Worm (Caenorhabditis elegans): Measurements from ENCODE around the gene his-31.

Gene his-31

ce11 chrIV:8348073-8348472 lies 14.3 kb upstream of the his-31 start, which contains the start of gene F17E9.4 (continued):
- TF ChIP-seq lin-13 (GFP tag; optimal IDR thresholded peaks at IDR 0.05) (no peak), nhr-11 (tag; optimal IDR thresholded peaks at IDR 0.05) (no peak), nhr-12 (tag; optimal IDR thresholded peaks at IDR 0.05) (no peak), sup-37 (GFP tag; optimal IDR thresholded peaks at IDR 0.05) (no peak), lin-35 (GFP tag; optimal IDR thresholded peaks at IDR 0.05) (no peak), egl-27 (tag; optimal IDR thresholded peaks at IDR 0.05) (no peak)

ce11 chrIV:8347051-8347450 lies 13.3 kb upstream of the his-31 start, which contains the start of the genes F17E9.18 and F17E9.15:
F17E9.18 (minus strand) TSS chrIV:8347151.
F17E9.15 (plus strand) TSS chrIV:8347418.
- TF ChIP-seq unc-62 (GFP tag; optimal IDR thresholded peaks at IDR 0.05): no peak
- TF ChIP-seq pqm-1 (tag; optimal IDR thresholded peaks at IDR 0.05): no peak
- TF ChIP-seq snpc-4 (tag; optimal IDR thresholded peaks at IDR 0.05): no peak
- no peak for TF ChIP-seq jun-1 (tag; optimal IDR thresholded peaks at IDR 0.05)
- no peak for TF ChIP-seq skn-1 (tag; optimal IDR thresholded peaks at IDR 0.05)
- TF ChIP-seq sup-37 (GFP tag; optimal IDR thresholded peaks at IDR 0.05): no peak
- no peak for TF ChIP-seq nhr-84 (tag; optimal IDR thresholded peaks at IDR 0.05)
- no peak for TF ChIP-seq nhr-237 (tag; optimal IDR thresholded peaks at IDR 0.05)
- no peak for TF ChIP-seq C16A3.4 (tag; optimal IDR thresholded peaks at IDR 0.05)
- no peak for TF ChIP-seq Y116A8C.19 (tag; optimal IDR thresholded peaks at IDR 0.05; ENCODE audit: borderline replicate concordance)
- TF ChIP-seq nhr-20 (tag; optimal IDR thresholded peaks at IDR 0.05): no peak
- TF ChIP-seq pax-3 (tag; optimal IDR thresholded peaks at IDR 0.05): no peak
- no peak for TF ChIP-seq unc-86 (tag; optimal IDR thresholded peaks at IDR 0.05)
- TF ChIP-seq sptf-1 (tag; optimal IDR thresholded peaks at IDR 0.05): no peak
- no peak for TF ChIP-seq efl-1 (optimal IDR thresholded peaks at IDR 0.05)
- TF ChIP-seq efl-1 (GFP tag; optimal IDR thresholded peaks at IDR 0.05 in 1 of 2): no peak
- TF ChIP-seq ama-1 (optimal IDR thresholded peaks at IDR 0.05): no peak
- no peak for TF ChIP-seq mep-1 (tag; optimal IDR thresholded peaks at IDR 0.05)
- no peak for TF ChIP-seq zag-1 (tag; optimal IDR thresholded peaks at IDR 0.05)
- no peak for TF ChIP-seq mef-2 (tag; optimal IDR thresholded peaks at IDR 0.05)
- no peak for TF ChIP-seq egl-13 (tag; optimal IDR thresholded peaks at IDR 0.05)

ce11 chrIV:8345518-8345917 lies 11.7 kb upstream of the his-31 start, which contains the start of gene F17E9.5:
F17E9.5 (plus strand) TSS chrIV:8345818.
- TF ChIP-seq unc-30 (tag; optimal IDR thresholded peaks at IDR 0.05): no peak
- TF ChIP-seq nhr-76 (tag; optimal IDR thresholded peaks at IDR 0.05): no peak
- no peak for TF ChIP-seq nhr-85 (tag)
- TF ChIP-seq fos-1 (tag; optimal IDR thresholded peaks at IDR 0.05): no peak
- no peak for TF ChIP-seq sup-37 (GFP tag; optimal IDR thresholded peaks at IDR 0.05)
- no peak for TF ChIP-seq ets-5 (GFP tag; IDR thresholded peaks at IDR 0.05)
- TF ChIP-seq unc-98 (GFP tag; IDR thresholded peaks at IDR 0.05): no peak
- no peak for TF ChIP-seq jun-1 (tag; optimal IDR thresholded peaks at IDR 0.05)
- no peak for TF ChIP-seq Y116A8C.19 (tag; optimal IDR thresholded peaks at IDR 0.05; ENCODE audit: borderline replicate concordance)
- TF ChIP-seq tbx-2 (tag; optimal IDR thresholded peaks at IDR 0.05): no peak
- no peak for TF ChIP-seq zip-4 (GFP tag; optimal IDR thresholded peaks at IDR 0.05)
- TF ChIP-seq lir-3 (tag; optimal IDR thresholded peaks at IDR 0.05; ENCODE audit: poor library complexity): no peak
- TF ChIP-seq hlh-4 (tag; optimal IDR thresholded peaks at IDR 0.05): no peak
- TF ChIP-seq skn-1 (tag; optimal IDR thresholded peaks at IDR 0.05): no peak
- TF ChIP-seq tlp-1 (tag; optimal IDR thresholded peaks at IDR 0.05): no peak
- no peak for TF ChIP-seq elt-3 (tag; optimal IDR thresholded peaks at IDR 0.05)
- no peak for TF ChIP-seq xbp-1 (tag; optimal IDR thresholded peaks at IDR 0.05)
- TF ChIP-seq lin-14 (GFP tag; optimal IDR thresholded peaks at IDR 0.05): no peak
- TF ChIP-seq fkh-10 (GFP tag; optimal IDR thresholded peaks at IDR 0.05): no peak

ce11 chrIV:8342385-8342784 lies 8.6 kb upstream of the his-31 start, which contains the start of gene lgc-5:
lgc-5 (plus strand) TSS chrIV:8342685.
- TF ChIP-seq lsy-2 (tag; optimal IDR thresholded peaks at IDR 0.05): no peak
- TF ChIP-seq lir-3 (tag; optimal IDR thresholded peaks at IDR 0.05; ENCODE audit: poor library complexity): no peak
- no peak for TF ChIP-seq efl-3 (GFP tag; optimal IDR thresholded peaks at IDR 0.05)
- TF ChIP-seq alr-1 (tag; optimal IDR thresholded peaks at IDR 0.05; ENCODE audit: borderline replicate concordance): no peak
- no peak for TF ChIP-seq nhr-85 (tag)
- no peak for TF ChIP-seq egl-13 (tag; optimal IDR thresholded peaks at IDR 0.05)
- no peak for TF ChIP-seq unc-98 (GFP tag; IDR thresholded peaks at IDR 0.05)
- no peak for TF ChIP-seq nhr-20 (tag; optimal IDR thresholded peaks at IDR 0.05)
- no peak for TF ChIP-seq pax-3 (tag; optimal IDR thresholded peaks at IDR 0.05)
- no peak for TF ChIP-seq skn-1 (tag; optimal IDR thresholded peaks at IDR 0.05)
- TF ChIP-seq nhr-76 (tag; optimal IDR thresholded peaks at IDR 0.05): no peak
- TF ChIP-seq mab-9 (GFP tag; IDR thresholded peaks at IDR 0.05): no peak
- no peak for TF ChIP-seq mep-1 (tag; optimal IDR thresholded peaks at IDR 0.05)

Data from whole organism, L1 larva.